ENCODE assay signal across 4 worm cellular contexts in genomic region chrIII:4647878-4648277, ce11.
A peak's percentile ranks its signal among the peaks of the same experiment; 100 is the strongest.
TF ChIP-seq lines count a peak whose summit lies in the region.

Gene T23F11.6, minus strand, starts transcription at chrIII:4647922.

TF ChIP-seq in whole organism, L2 larva, 48 proteins besides CTCF, POLR2A, EP300 and RAD21:
- TF ChIP-seq mbf-1 (tag; optimal IDR thresholded peaks at IDR 0.05; lab: Kevin White, UChicago) (no peak), unc-39 (tag; optimal IDR thresholded peaks at IDR 0.05; lab: Kevin White, UChicago) (no peak), ztf-4 (tag; optimal IDR thresholded peaks at IDR 0.05; lab: Kevin White, UChicago) (no peak), crh-2 (tag; optimal IDR thresholded peaks at IDR 0.05; lab: Kevin White, UChicago) (peak; percentile 5), fos-1 (tag; optimal IDR thresholded peaks at IDR 0.05; lab: Kevin White, UChicago) (peak; percentile 63), ceh-82 (tag; optimal IDR thresholded peaks at IDR 0.05; lab: Kevin White, UChicago) (no peak)

TF ChIP-seq in whole organism, L3 larva, 47 proteins besides CTCF, POLR2A, EP300 and RAD21:
- TF ChIP-seq elt-1 (tag; optimal IDR thresholded peaks at IDR 0.05; lab: Kevin White, UChicago) = no peak
- no peak for TF ChIP-seq ceh-82 (tag; optimal IDR thresholded peaks at IDR 0.05; lab: Kevin White, UChicago)
- no peak for TF ChIP-seq tbx-2 (tag; optimal IDR thresholded peaks at IDR 0.05; lab: Kevin White, UChicago)
- TF ChIP-seq egl-5 (tag; optimal IDR thresholded peaks at IDR 0.05; lab: Kevin White, UChicago) = no peak
- no peak for TF ChIP-seq ama-1 (optimal IDR thresholded peaks at IDR 0.05; lab: Kevin White, UChicago)
- TF ChIP-seq skn-1 (tag; optimal IDR thresholded peaks at IDR 0.05; lab: Kevin White, UChicago) = no peak
- TF ChIP-seq ceh-16 (tag; optimal IDR thresholded peaks at IDR 0.05; lab: Kevin White, UChicago) = no peak
- TF ChIP-seq pqm-1 (tag; optimal IDR thresholded peaks at IDR 0.05; lab: Kevin White, UChicago) = peak; percentile 59
- TF ChIP-seq R02D3.7 (tag; optimal IDR thresholded peaks at IDR 0.05; lab: Kevin White, UChicago) = no peak
- TF ChIP-seq nhr-43 (tag; optimal IDR thresholded peaks at IDR 0.05; lab: Kevin White, UChicago; ENCODE audit: poor library complexity, severe bottlenecking) = no peak
- no peak for TF ChIP-seq nhr-12 (tag; optimal IDR thresholded peaks at IDR 0.05; lab: Kevin White, UChicago)
- TF ChIP-seq ceh-9 (tag; optimal IDR thresholded peaks at IDR 0.05; lab: Kevin White, UChicago) = no peak
- peak; percentile 44 for TF ChIP-seq elt-2 (tag; optimal IDR thresholded peaks at IDR 0.05; lab: Kevin White, UChicago)
- TF ChIP-seq jun-1 (tag; optimal IDR thresholded peaks at IDR 0.05; lab: Kevin White, UChicago) = no peak
- TF ChIP-seq nhr-67 (tag; optimal IDR thresholded peaks at IDR 0.05; lab: Kevin White, UChicago) = no peak
- no peak for TF ChIP-seq nhr-23 (tag; optimal IDR thresholded peaks at IDR 0.05; lab: Kevin White, UChicago)
- no peak for TF ChIP-seq zag-1 (tag; optimal IDR thresholded peaks at IDR 0.05; lab: Kevin White, UChicago)

TF ChIP-seq in whole organism, L4 larva, 104 proteins besides CTCF, POLR2A, EP300 and RAD21:
- TF ChIP-seq dmd-6 (GFP tag; IDR thresholded peaks at IDR 0.05; lab: Robert Waterston, UW) (peak; percentile 65), unc-39 (tag; optimal IDR thresholded peaks at IDR 0.05; lab: Kevin White, UChicago) (no peak), zfp-3 (GFP tag; conservative IDR thresholded peaks at IDR 0.05; lab: Robert Waterston, UW) (no peak), dpl-1 (GFP tag; optimal IDR thresholded peaks at IDR 0.05; lab: Kevin White, UChicago) (no peak), nhr-28 (tag; optimal IDR thresholded peaks at IDR 0.05; lab: Kevin White, UChicago) (peak; percentile 15), mdl-1 (tag; optimal IDR thresholded peaks at IDR 0.05; lab: Kevin White, UChicago) (peak in 1 of 2 experiments; percentile 1), lin-1 (GFP tag; IDR thresholded peaks at IDR 0.05; lab: Robert Waterston, UW) (0 out of 2 replicates have a peak, but pooled peaks have one; percentile 49), dve-1 (tag; optimal IDR thresholded peaks at IDR 0.05; lab: Kevin White, UChicago; ENCODE audit: insufficient read depth) (peak; percentile 5), daf-19 (GFP tag; conservative IDR thresholded peaks at IDR 0.05; lab: Robert Waterston, UW) (no peak), ceh-82 (tag; optimal IDR thresholded peaks at IDR 0.05; lab: Kevin White, UChicago) (no peak), pqm-1 (tag; optimal IDR thresholded peaks at IDR 0.05; lab: Kevin White, UChicago) (peak; percentile 53), daf-16 (GFP tag; optimal IDR thresholded peaks at IDR 0.05; lab: Kevin White, UChicago) (no peak), daf-16 (tag; optimal IDR thresholded peaks at IDR 0.05; lab: Kevin White, UChicago) (peak; percentile 22)

TF ChIP-seq in whole organism, young adult, 124 proteins besides CTCF, POLR2A, EP300 and RAD21:
- TF ChIP-seq unc-62 (GFP tag; optimal IDR thresholded peaks at IDR 0.05; lab: Kevin White, UChicago) = peak; percentile 73
- TF ChIP-seq nhr-80 (tag; optimal IDR thresholded peaks at IDR 0.05; lab: Kevin White, UChicago) = peak; percentile 44
- TF ChIP-seq cebp-1 (GFP tag; IDR thresholded peaks at IDR 0.05; lab: Robert Waterston, UW) = peak; percentile 46; the same call in 1 of the 2 replicates
- no peak for TF ChIP-seq cebp-1 (tag; optimal IDR thresholded peaks at IDR 0.05; lab: Kevin White, UChicago)
- TF ChIP-seq B0035.1 (tag; optimal IDR thresholded peaks at IDR 0.05; lab: Kevin White, UChicago) = no peak
